Worm (Caenorhabditis elegans) whole organism, young adult: ENCODE measurements around the gene T08A11.1.
A peak's percentile ranks its signal among the peaks of the same experiment; 100 is the strongest.

Experiments
- B0035.1 ChIP-seq: sonication (generic microtip); optimal IDR thresholded peaks from 2 replicates; lab custom pipeline; 2016; ENCODE audit warnings: missing genetic modification characterization, mild to moderate bottlenecking, missing compliant biosample characterization, missing genotype, missing genetic modification reagents
- B0336.3 ChIP-seq: fragments of 200-800 bp; sonication (Bioruptor generic); IDR thresholded peaks from 2 replicates; pipeline ENCODE4 v1.3.6; 2022; ENCODE audit warnings: missing genetic modification characterization, missing compliant biosample characterization
- C06A6.2 ChIP-seq: fragments of 200-800 bp; sonication (Bioruptor generic); conservative IDR thresholded peaks from 2 replicates; pipeline ENCODE4 v1.3.6; 2022; ENCODE audit warnings: missing genetic modification characterization, missing compliant biosample characterization
- C17E4.6 ChIP-seq: fragments of 200-800 bp; sonication (Bioruptor generic); IDR thresholded peaks from 2 replicates; pipeline ENCODE4 v1.3.6; 2022; ENCODE audit warnings: missing genetic modification reagents, missing genetic modification characterization, missing compliant biosample characterization
- D2030.7 ChIP-seq: fragments of 200-800 bp; sonication (Bioruptor generic); IDR thresholded peaks from 2 replicates; pipeline ENCODE4 v1.3.6; 2022; ENCODE audit warnings: missing genetic modification reagents, missing genetic modification characterization, missing compliant biosample characterization
- F10E7.11 ChIP-seq: sonication (generic microtip); optimal IDR thresholded peaks from 2 replicates; lab custom pipeline; 2017; ENCODE audit warnings: mild to moderate bottlenecking, missing genetic modification characterization, moderate library complexity, missing compliant biosample characterization
- F33H1.4 ChIP-seq: fragments of 200-800 bp; sonication (Bioruptor generic); IDR thresholded peaks from 2 replicates; pipeline ENCODE4 v1.3.6; 2022; ENCODE audit warnings: missing genetic modification reagents, missing genetic modification characterization, missing compliant biosample characterization
- F55B11.4 ChIP-seq: sonication (generic microtip); optimal IDR thresholded peaks from 2 replicates; lab custom pipeline; 2016; ENCODE audit warnings: missing compliant biosample characterization, missing genetic modification characterization, borderline replicate concordance; ENCODE audit not compliant: insufficient read depth
- F57C9.4 ChIP-seq: sonication (generic microtip); optimal IDR thresholded peaks from 2 replicates; lab custom pipeline; 2017; ENCODE audit warnings: mild to moderate bottlenecking, missing genetic modification characterization, missing compliant biosample characterization
- Y53F4B.3 ChIP-seq: fragments of 200-800 bp; sonication (Bioruptor generic); IDR thresholded peaks from 2 replicates; pipeline ENCODE4 v1.3.6; 2022; ENCODE audit warnings: missing genetic modification reagents, missing genetic modification characterization, missing compliant biosample characterization
- attf-3 ChIP-seq: fragments of 200-800 bp; sonication (Bioruptor generic); conservative IDR thresholded peaks from 2 replicates; pipeline ENCODE4 v1.3.6; 2022; ENCODE audit warnings: missing genetic modification reagents, missing genetic modification characterization, missing compliant biosample characterization
- attf-6 ChIP-seq: fragments of 200-800 bp; sonication (Bioruptor generic); IDR thresholded peaks from 2 replicates; pipeline ENCODE4 v1.3.6; 2022; ENCODE audit warnings: missing genetic modification reagents, missing genetic modification characterization, missing compliant biosample characterization
- ccch-3 ChIP-seq: fragments of 200-800 bp; sonication (Bioruptor generic); optimal IDR thresholded peaks from 2 replicates; lab custom pipeline; 2018; ENCODE audit warnings: mild to moderate bottlenecking, missing genetic modification characterization, missing compliant biosample characterization
- ceh-100 ChIP-seq: fragments of 200-800 bp; sonication (Bioruptor generic); IDR thresholded peaks from 2 replicates; pipeline ENCODE4 v1.3.6; 2022; ENCODE audit warnings: missing genetic modification reagents, missing genetic modification characterization, missing compliant biosample characterization
- ceh-27 ChIP-seq: fragments of 200-800 bp; sonication (Bioruptor generic); optimal IDR thresholded peaks from 2 replicates; lab custom pipeline; 2018; ENCODE audit warnings: mild to moderate bottlenecking, missing genetic modification characterization, moderate library complexity, missing compliant biosample characterization
- ceh-40 ChIP-seq: fragments of 200-800 bp; sonication (Bioruptor generic); IDR thresholded peaks from 2 replicates; pipeline ENCODE4 v1.3.6; 2022; ENCODE audit warnings: missing genetic modification characterization, missing compliant biosample characterization
- ceh-58 ChIP-seq: fragments of 200-800 bp; sonication (Bioruptor generic); IDR thresholded peaks from 2 replicates; pipeline ENCODE4 v1.3.6; 2022; ENCODE audit warnings: missing genetic modification characterization, missing compliant biosample characterization
- ceh-79 ChIP-seq: sonication (generic microtip); optimal IDR thresholded peaks from 2 replicates; lab custom pipeline; 2017; ENCODE audit warnings: mild to moderate bottlenecking, missing genetic modification characterization, missing compliant biosample characterization
- ceh-91 ChIP-seq: fragments of 200-800 bp; sonication (Bioruptor generic); IDR thresholded peaks from 2 replicates; pipeline ENCODE4 v1.3.6; 2022; ENCODE audit warnings: missing genetic modification reagents, missing genetic modification characterization, missing compliant biosample characterization
- dox-1 ChIP-seq: fragments of 200-800 bp; sonication (Bioruptor generic); IDR thresholded peaks from 2 replicates; pipeline ENCODE4 v1.3.6; 2022; ENCODE audit warnings: missing genetic modification reagents, missing genetic modification characterization, missing compliant biosample characterization
- egl-44 ChIP-seq: fragments of 200-800 bp; sonication (Bioruptor generic); IDR thresholded peaks from 2 replicates; pipeline ENCODE4 v1.3.6; 2022; ENCODE audit warnings: missing genetic modification reagents, missing genetic modification characterization, missing compliant biosample characterization
- ets-4 ChIP-seq: fragments of 200-800 bp; sonication (Bioruptor generic); optimal IDR thresholded peaks from 2 replicates; lab custom pipeline; 2018; ENCODE audit warnings: mild to moderate bottlenecking, missing genetic modification characterization, missing compliant biosample characterization
- gei-17 ChIP-seq: fragments of 200-800 bp; sonication (Bioruptor generic); optimal IDR thresholded peaks from 2 replicates; lab custom pipeline; 2018; ENCODE audit warnings: mild to moderate bottlenecking, missing genetic modification characterization, missing compliant biosample characterization
- him-1 ChIP-seq: sonication (generic microtip); optimal IDR thresholded peaks from 2 replicates; lab custom pipeline; 2016; ENCODE audit warnings: missing genotype, missing genetic modification reagents, missing genetic modification characterization, missing compliant biosample characterization
- hlh-12 ChIP-seq: sonication (generic microtip); optimal IDR thresholded peaks from 2 replicates; lab custom pipeline; 2016; ENCODE audit warnings: missing genetic modification characterization, missing compliant biosample characterization
- hlh-26 ChIP-seq: fragments of 200-800 bp; sonication (Bioruptor generic); conservative IDR thresholded peaks from 2 replicates; pipeline ENCODE4 v1.3.6; 2022; ENCODE audit warnings: missing genetic modification reagents, missing genetic modification characterization, missing compliant biosample characterization
- hmg-1.2 ChIP-seq: fragments of 200-800 bp; sonication (Bioruptor generic); IDR thresholded peaks from 2 replicates; pipeline ENCODE4 v1.3.6; 2022; ENCODE audit warnings: missing genetic modification reagents, missing genetic modification characterization, missing compliant biosample characterization
- lag-1 ChIP-seq: fragments of 200-800 bp; sonication (Bioruptor generic); IDR thresholded peaks from 2 replicates; pipeline ENCODE4 v1.3.6; 2022; ENCODE audit warnings: missing genetic modification reagents, missing genetic modification characterization, missing compliant biosample characterization
- lin-26 ChIP-seq: fragments of 200-800 bp; sonication (Bioruptor generic); IDR thresholded peaks from 2 replicates; pipeline ENCODE4 v1.3.6; 2022; ENCODE audit warnings: missing genetic modification reagents, missing genetic modification characterization, missing compliant biosample characterization
- lin-35 ChIP-seq, 3 experiments: fragments of 150-350 bp in 2 of 3; sonication (generic microtip) in 1 of 3; optimal IDR thresholded peaks; 2 replicates each; lab custom pipeline; 2014 to 2018; ENCODE audit warnings: missing biosample characterization in 3 of 3, missing genetic modification characterization in 3 of 3, missing genetic modification reagents in 3 of 3
- lsl-1 ChIP-seq: fragments of 200-800 bp; sonication (Bioruptor generic); optimal IDR thresholded peaks from 2 replicates; lab custom pipeline; 2018; ENCODE audit warnings: mild to moderate bottlenecking, missing genetic modification characterization, moderate library complexity, missing compliant biosample characterization
- madf-6 ChIP-seq: fragments of 200-800 bp; sonication (Bioruptor generic); IDR thresholded peaks from 2 replicates; pipeline ENCODE4 v1.3.6; 2022; ENCODE audit warnings: missing genetic modification reagents, missing genetic modification characterization, missing compliant biosample characterization
- madf-8 ChIP-seq: fragments of 200-800 bp; sonication (Bioruptor generic); conservative IDR thresholded peaks from 2 replicates; pipeline ENCODE4 v1.3.6; 2022; ENCODE audit warnings: missing genetic modification reagents, missing genetic modification characterization, missing compliant biosample characterization
- nhr-120 ChIP-seq: fragments of 200-800 bp; sonication (Bioruptor generic); IDR thresholded peaks from 2 replicates; pipeline ENCODE4 v1.3.6; 2022; ENCODE audit warnings: missing genetic modification characterization, missing compliant biosample characterization
- nhr-179 ChIP-seq: sonication (generic microtip); optimal IDR thresholded peaks from 2 replicates; lab custom pipeline; 2016; ENCODE audit warnings: mild to moderate bottlenecking, missing genetic modification characterization, missing compliant biosample characterization
- sea-2 ChIP-seq: fragments of 200-800 bp; sonication (Bioruptor generic); IDR thresholded peaks from 2 replicates; pipeline ENCODE4 v1.3.6; 2022; ENCODE audit warnings: missing genetic modification characterization, missing compliant biosample characterization
- xnd-1 ChIP-seq: sonication (generic microtip); optimal IDR thresholded peaks from 2 replicates; lab custom pipeline; 2016; ENCODE audit warnings: missing genotype, missing genetic modification reagents, missing genetic modification characterization, missing compliant biosample characterization
- ztf-18 ChIP-seq: sonication (generic microtip); optimal IDR thresholded peaks from 2 replicates; lab custom pipeline; 2016; ENCODE audit warnings: missing genotype, mild to moderate bottlenecking, missing genetic modification characterization, missing compliant biosample characterization
- ztf-28 ChIP-seq: fragments of 200-800 bp; sonication (Bioruptor generic); IDR thresholded peaks from 2 replicates; pipeline ENCODE4 v1.3.6; 2022; ENCODE audit warnings: missing genetic modification reagents, missing genetic modification characterization, missing compliant biosample characterization
- ztf-6 ChIP-seq: fragments of 200-800 bp; sonication (Bioruptor generic); IDR thresholded peaks from 2 replicates; pipeline ENCODE4 v1.3.6; 2022; ENCODE audit warnings: missing genetic modification reagents, missing genetic modification characterization, missing compliant biosample characterization

Gene T08A11.1

ce11 chrIII:4231372-4231771 lies 31.6 kb downstream of the T08A11.1 start:
- TF ChIP-seq ceh-58 (GFP tag; lab: Robert Waterston, UW) (no peak), nhr-120 (GFP tag; lab: Robert Waterston, UW) (no peak), sea-2 (GFP tag; lab: Robert Waterston, UW) (no peak), F10E7.11 (tag; lab: Kevin White, UChicago) (no peak), lin-35 (GFP tag; optimal IDR thresholded peaks at IDR 0.05; lab: Kevin White, UChicago) (no peak), ccch-3 (GFP tag; lab: Kevin White, UChicago) (no peak), attf-3 (no peak), ceh-100 (no peak), F33H1.4 (GFP tag; lab: Robert Waterston, UW) (no peak), lin-26 (GFP tag; lab: Robert Waterston, UW) (no peak), ets-4 (GFP tag; lab: Kevin White, UChicago) (no peak), ztf-18 (tag; lab: Kevin White, UChicago) (no peak), ceh-27 (no peak), hmg-1.2 (no peak), gei-17 (GFP tag; lab: Kevin White, UChicago) (no peak), egl-44 (GFP tag; lab: Robert Waterston, UW) (no peak)
- TF ChIP-seq, all 124 proteins: peak for 0

DNA sequence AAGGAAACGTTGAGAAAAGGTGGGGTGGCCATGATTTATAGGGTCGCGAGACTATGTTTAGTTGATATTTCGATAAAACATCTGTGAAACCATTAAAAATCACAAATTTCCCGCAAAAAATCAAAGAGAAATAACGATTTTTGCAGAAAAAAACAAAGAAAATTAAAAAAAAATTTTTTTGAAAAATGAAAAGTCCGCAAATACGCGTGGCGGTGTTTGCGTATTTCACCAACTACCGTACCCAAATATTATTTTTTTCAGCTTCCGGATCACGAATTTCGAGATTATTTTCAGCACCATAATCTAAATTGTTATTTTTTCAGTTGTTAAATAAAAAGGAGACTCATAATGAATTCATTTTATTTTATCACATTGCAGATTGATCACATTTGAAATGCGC lies 32.9 kb downstream of the T08A11.1 start:
- peak; percentile 49; the same call in 1 of the 2 replicates for TF ChIP-seq ceh-91
- TF ChIP-seq D2030.7 (GFP tag; lab: Robert Waterston, UW), result peak; percentile 27; the same call in 1 of the 2 replicates
- TF ChIP-seq B0035.1, result no peak
- TF ChIP-seq ceh-79 (tag; lab: Kevin White, UChicago), result no peak
- TF ChIP-seq him-1, result peak; percentile 58
- TF ChIP-seq F57C9.4 (tag; lab: Kevin White, UChicago), result no peak
- no peak for TF ChIP-seq ztf-28 (GFP tag; lab: Robert Waterston, UW)
- no peak for TF ChIP-seq gei-17 (GFP tag; lab: Kevin White, UChicago)
- 0 out of 2 replicates have a peak, but pooled peaks have one; percentile 19 for TF ChIP-seq hmg-1.2
- TF ChIP-seq lag-1 (GFP tag; lab: Robert Waterston, UW), result no peak
- no peak for TF ChIP-seq ceh-100
- TF ChIP-seq xnd-1, result peak; percentile 15
- peak; percentile 88 for TF ChIP-seq lsl-1 (GFP tag; lab: Kevin White, UChicago)
- peak; percentile 61 for TF ChIP-seq madf-6 (GFP tag; lab: Robert Waterston, UW)
- TF ChIP-seq nhr-179, result no peak
- TF ChIP-seq Y53F4B.3, result no peak
- no peak for TF ChIP-seq C17E4.6
- 0 out of 2 replicates have a peak, but pooled peaks have one; percentile 17 for TF ChIP-seq dox-1 (GFP tag; lab: Robert Waterston, UW)
- TF ChIP-seq hlh-12, result no peak
- TF ChIP-seq attf-6 (GFP tag; lab: Robert Waterston, UW), result no peak
- no peak for TF ChIP-seq F55B11.4 (tag; lab: Kevin White, UChicago)
- TF ChIP-seq B0336.3 (GFP tag; lab: Robert Waterston, UW), result no peak
- TF ChIP-seq C06A6.2 (GFP tag; lab: Robert Waterston, UW), result no peak
- 0 out of 2 replicates have a peak, but pooled peaks have one; percentile 22 for TF ChIP-seq madf-8
- TF ChIP-seq ceh-40 (GFP tag; lab: Robert Waterston, UW), result no peak
- TF ChIP-seq ceh-27, result no peak
- no peak for TF ChIP-seq hlh-26 (GFP tag; lab: Robert Waterston, UW)
- TF ChIP-seq ztf-6 (GFP tag; lab: Robert Waterston, UW), result no peak
- TF ChIP-seq, all 124 proteins: peak for 9
